Fruit fly (Drosophila melanogaster) Kc167 (cell line): Measurements from ENCODE around the gene Trf2.

Experiments
- Myc ChIP-seq: fragments of >200 bp; optimal IDR thresholded peaks from 2 replicates; lab custom pipeline; 2017; ENCODE audit warnings: missing external identifiers
- Sin3A ChIP-seq: fragments of >200 bp; optimal IDR thresholded peaks from 2 replicates; lab custom pipeline; 2018; ENCODE audit warnings: missing external identifiers
- h ChIP-seq: fragments of >200 bp; optimal IDR thresholded peaks from 3 replicates; lab custom pipeline; 2018; ENCODE audit warnings: missing external identifiers
- insv ChIP-seq: fragments of >200 bp; optimal IDR thresholded peaks from 3 replicates; lab custom pipeline; 2018; ENCODE audit warnings: missing external identifiers
- psq ChIP-seq: fragments of >200 bp; optimal IDR thresholded peaks from 2 replicates; lab custom pipeline; 2017; ENCODE audit warnings: missing external identifiers
- ttk ChIP-seq: sonication (Bioruptor generic); optimal IDR thresholded peaks from 2 replicates; lab custom pipeline; 2017; ENCODE audit warnings: missing external identifiers

Trf2 gene

DNA sequence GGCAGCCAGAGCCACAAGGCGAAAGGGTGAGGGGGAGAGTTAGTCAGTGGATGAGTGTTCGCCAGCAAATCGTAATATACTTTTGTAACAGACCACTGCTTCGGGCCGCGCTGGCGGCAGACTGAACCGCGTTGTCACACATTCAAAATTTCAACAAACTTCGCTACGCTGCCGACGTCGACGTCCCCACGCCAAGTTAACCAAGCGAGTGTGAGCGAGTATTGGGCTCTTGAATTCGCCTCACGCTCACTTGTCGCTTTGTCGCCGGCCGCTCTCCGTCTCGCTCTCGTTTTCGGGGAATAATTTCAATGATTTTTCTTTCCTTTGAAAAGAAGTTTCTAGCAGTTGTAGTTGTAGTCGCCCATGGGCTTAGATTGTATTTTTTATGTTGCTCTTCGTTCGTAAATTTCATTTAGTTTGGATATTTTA lies 2.5 kb downstream of the Trf2 start, which contains the start of gene lawc:
TSS of gene lawc (minus strand) at position 127 of the 429 bp plus-strand sequence.
- TF ChIP-seq psq (lab: Kevin White, UChicago) (no peak), ttk (no peak), Myc (lab: Kevin White, UChicago) (no peak), h (lab: Kevin White, UChicago) (no peak), Sin3A (lab: Kevin White, UChicago) (no peak), insv (lab: Kevin White, UChicago) (no peak)

DNA sequence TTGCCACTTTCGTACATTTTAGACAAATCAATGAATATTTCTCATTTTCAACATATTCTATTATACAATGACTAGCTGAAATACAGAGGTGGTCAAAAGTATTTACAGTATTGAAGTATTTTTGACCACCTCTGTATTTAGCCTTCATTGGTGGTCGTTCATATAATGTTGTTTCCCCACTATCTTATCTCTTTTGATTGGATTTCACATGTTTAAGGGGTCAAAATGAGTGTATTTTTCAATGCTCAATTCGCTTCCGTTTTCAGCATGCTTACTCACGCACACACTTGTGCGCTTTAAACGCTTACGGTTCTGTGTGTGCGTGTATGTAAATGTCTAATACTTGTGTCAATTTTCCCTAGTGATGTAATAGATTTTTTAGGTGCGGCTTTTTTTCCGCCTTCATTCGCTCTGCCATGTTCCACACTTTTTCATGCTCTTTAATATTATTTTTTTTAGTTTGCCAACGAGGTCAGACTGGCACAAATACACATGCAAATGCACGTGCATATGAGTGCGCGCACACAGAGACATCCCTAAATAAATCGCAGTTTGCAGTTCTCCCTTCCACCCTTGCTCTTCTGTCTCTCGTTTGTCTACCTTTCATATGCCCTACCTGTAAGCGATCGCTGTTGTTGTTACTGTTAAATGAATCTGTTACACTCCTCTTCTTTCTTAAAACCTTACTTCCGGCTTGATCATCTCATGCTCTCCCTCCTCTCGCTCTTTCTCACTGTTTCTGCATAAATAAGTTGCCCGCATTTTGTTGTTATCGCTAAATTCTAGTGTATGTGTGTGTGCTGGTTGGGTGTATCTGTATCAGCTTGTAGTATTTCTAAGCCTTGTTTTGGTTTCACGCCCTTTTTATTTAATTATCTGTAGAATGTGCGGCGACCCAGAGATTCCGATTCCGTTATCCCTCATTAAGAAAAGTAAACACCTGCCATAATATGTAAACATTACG lies 3.4 kb downstream of the Trf2 start:
- TF ChIP-seq insv (lab: Kevin White, UChicago) (no peak), Sin3A (lab: Kevin White, UChicago) (no peak), ttk (no peak), Myc (lab: Kevin White, UChicago) (no peak), h (lab: Kevin White, UChicago) (no peak), psq (lab: Kevin White, UChicago) (no peak)

DNA sequence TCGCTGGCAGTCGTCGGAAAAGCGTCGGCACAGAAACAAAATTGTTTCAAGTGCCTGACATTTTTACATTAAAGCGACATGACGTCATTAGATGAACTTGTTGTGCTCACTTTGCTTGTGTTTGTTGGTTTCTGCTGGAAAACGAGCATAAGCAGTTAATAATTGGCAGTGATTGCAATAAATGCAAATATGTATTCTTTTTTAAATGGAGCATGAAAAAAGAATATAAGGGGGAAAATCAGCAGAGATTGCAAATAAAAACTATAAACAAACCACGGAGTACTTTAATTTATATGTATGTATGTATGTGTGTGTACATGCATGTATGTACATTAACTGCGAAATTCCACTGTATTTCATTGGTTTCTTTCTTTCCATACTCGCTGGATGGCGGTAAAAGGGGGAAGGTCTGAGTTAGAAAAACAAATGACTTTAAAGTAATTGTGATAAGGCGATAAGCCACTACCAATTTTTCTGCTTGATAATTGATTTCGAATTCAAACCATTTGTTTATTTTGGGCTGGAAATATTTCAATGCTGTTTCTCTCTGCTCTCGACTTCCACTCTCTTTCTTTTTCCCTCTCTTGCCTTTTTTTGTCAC lies 4.5 kb downstream of the Trf2 start:
- TF ChIP-seq ttk (no peak), insv (lab: Kevin White, UChicago) (no peak), psq (lab: Kevin White, UChicago) (no peak), Myc (lab: Kevin White, UChicago) (no peak)

DNA sequence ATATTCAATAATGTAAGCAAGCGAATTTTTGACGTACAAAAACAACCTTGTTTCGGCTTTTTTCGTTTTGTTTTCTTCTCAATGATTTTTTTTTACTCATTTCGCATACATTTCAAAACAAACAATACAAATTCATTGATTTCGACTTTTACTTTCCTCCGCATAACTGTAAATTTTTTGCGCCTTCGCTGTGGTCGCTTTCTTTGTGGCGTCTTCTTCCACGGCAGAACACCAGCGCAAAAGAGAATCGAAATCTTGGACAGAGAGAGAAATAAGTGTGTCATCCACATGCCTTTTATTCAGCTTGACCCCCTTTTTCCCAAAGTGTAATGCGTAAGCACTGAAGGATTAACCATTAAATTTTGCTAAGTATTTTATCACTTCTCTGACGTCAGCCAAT lies 5.3 kb downstream of the Trf2 start:
- TF ChIP-seq Myc (lab: Kevin White, UChicago) (no peak), ttk (no peak), h (lab: Kevin White, UChicago) (no peak), Sin3A (lab: Kevin White, UChicago) (no peak), psq (lab: Kevin White, UChicago) (no peak), insv (lab: Kevin White, UChicago) (no peak)

DNA sequence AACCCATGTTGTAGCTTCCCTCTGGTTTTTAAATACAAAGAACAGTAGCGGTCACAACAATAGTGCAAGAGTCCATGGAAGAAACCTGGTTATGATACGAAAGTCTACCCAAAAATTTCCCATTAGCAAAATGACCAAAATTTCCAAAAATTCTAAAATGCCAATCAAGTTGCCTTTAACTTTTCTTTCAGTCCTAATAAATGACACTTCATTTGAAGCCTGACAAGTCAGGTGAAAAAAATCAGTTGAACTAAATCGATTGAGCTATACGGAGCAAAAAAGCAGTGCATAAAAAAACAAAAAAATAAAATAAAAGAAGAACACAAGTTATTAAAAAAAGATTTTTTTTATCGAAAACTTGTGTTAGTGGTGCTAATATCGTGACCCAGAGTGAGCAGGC lies 6.5 kb downstream of the Trf2 start:
- TF ChIP-seq h (lab: Kevin White, UChicago) (no peak), ttk (no peak), Sin3A (lab: Kevin White, UChicago) (no peak), insv (lab: Kevin White, UChicago) (no peak), Myc (lab: Kevin White, UChicago) (no peak), psq (lab: Kevin White, UChicago) (no peak)

DNA sequence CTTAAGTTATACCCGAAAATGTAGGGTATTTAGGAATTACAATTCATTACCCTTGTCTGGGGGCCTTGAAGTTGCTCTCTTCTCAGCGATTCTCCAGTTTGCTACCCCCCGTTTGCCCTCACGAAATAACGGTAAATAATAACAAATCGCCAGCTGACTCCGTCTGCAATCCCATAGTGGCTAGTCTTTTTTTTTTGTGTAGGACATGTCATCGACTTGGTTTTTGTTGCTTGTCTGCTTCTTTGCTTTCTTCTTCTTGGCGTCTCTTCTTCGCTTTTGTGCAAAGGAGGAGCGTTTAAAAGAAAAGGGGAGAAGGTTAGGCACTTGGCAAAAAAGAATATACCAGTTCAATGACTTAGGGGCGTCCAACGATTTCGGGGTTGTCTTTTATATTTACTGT lies 7.1 kb downstream of the Trf2 start:
- TF ChIP-seq h (lab: Kevin White, UChicago) = no peak
- TF ChIP-seq psq (lab: Kevin White, UChicago) = no peak
- no peak for TF ChIP-seq insv (lab: Kevin White, UChicago)
- no peak for TF ChIP-seq Myc (lab: Kevin White, UChicago)
- TF ChIP-seq ttk = no peak
- no peak for TF ChIP-seq Sin3A (lab: Kevin White, UChicago)

DNA sequence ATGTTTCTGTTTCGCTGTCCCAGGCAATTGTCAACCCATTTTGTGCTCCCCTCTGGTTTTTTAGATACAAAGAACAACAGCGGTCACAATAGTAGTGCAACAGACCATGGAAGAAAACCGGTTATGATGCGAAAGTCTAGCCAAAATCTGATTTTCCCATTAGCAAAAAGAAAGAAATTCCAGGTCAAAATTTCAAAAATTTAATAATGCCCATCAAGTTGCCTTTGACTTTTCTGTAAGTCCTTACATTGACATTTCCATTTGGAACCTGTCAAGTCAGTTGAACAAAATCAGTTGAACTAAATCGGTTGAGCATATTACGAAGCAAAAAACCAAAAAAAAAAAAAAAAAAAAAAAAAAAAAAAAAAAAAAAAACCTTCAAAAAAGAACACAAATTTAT lies 7.9 kb downstream of the Trf2 start:
- TF ChIP-seq ttk (no peak), insv (lab: Kevin White, UChicago) (no peak), h (lab: Kevin White, UChicago) (no peak), Myc (lab: Kevin White, UChicago) (no peak), Sin3A (lab: Kevin White, UChicago) (no peak), psq (lab: Kevin White, UChicago) (no peak)

DNA sequence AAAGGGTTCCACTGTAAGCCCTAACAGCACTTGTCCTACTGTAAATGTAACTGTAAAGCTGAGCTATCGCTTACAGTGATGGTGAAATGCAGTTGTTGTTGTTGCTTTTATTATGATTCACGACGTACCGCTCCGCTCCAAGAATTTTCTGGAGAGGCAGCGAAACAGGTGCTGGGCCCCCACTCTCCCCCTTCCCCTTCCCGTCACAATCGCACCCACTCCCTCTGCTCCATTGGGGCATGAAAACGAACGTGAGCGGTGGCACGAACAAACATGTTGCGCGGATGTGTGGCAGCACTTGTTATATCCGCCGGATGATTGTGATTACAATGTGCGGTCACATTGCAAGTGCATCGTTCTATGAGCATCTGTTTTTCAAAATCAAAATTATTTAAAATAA lies 10.5 kb downstream of the Trf2 start:
- TF ChIP-seq ttk (no peak), Sin3A (lab: Kevin White, UChicago) (no peak), Myc (lab: Kevin White, UChicago) (no peak), insv (lab: Kevin White, UChicago) (no peak), h (lab: Kevin White, UChicago) (no peak), psq (lab: Kevin White, UChicago) (no peak)

DNA sequence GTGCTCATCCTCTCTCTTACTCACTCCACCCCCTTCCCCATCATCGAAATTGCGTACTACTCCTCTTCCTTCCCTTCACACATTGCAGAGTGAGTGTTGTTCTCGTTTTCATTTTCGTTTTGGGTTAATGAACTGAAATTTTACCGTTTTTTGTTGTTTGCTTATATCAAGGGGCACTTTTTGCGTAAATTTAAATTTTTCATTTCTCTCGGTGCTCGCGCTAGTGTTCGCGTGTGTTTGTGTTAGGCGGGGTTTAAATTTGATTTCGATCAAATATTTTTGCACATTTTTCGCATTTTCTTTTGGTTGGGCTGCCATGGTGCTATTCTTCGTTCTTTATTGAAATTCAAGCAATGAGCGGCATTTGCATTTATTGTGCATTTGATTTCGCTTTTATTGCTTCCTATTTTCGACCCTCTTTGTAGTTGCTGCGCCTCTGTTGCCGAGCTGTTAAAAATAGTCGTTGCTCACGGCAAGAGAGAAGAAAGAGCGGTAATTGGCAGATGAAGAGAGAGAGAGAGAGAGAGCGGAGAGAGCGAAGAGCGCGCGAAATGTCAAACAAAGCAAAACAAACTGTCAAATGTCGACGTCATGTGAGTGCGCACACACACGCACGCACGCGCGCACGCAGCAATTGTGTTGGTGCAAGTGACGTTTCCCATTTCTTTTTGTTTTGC lies 11.8 kb downstream of the Trf2 start:
- TF ChIP-seq insv (lab: Kevin White, UChicago) (no peak), Sin3A (lab: Kevin White, UChicago) (no peak), ttk (no peak), Myc (lab: Kevin White, UChicago) (no peak), h (lab: Kevin White, UChicago) (no peak), psq (lab: Kevin White, UChicago) (no peak)

DNA sequence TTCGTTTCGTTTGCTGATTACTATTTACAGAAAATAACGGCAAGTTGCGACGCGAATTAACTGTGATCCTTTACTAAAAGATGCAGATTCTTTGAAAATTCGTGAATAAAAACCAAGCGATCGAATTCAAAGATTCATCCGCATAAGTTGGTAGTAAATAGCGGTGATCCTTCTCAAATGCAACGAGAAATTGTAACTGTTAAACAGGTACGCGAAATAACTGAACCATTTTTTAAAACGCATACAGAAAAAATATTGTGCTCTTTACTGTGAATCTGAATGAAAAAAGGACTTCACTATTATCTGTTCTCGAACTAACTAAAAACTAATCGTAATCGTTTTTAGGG lies 12.3 kb downstream of the Trf2 start:
- no peak for TF ChIP-seq Myc (lab: Kevin White, UChicago)
- no peak for TF ChIP-seq psq (lab: Kevin White, UChicago)
- no peak for TF ChIP-seq Sin3A (lab: Kevin White, UChicago)
- no peak for TF ChIP-seq h (lab: Kevin White, UChicago)
- TF ChIP-seq insv (lab: Kevin White, UChicago) = no peak
- no peak for TF ChIP-seq ttk

DNA sequence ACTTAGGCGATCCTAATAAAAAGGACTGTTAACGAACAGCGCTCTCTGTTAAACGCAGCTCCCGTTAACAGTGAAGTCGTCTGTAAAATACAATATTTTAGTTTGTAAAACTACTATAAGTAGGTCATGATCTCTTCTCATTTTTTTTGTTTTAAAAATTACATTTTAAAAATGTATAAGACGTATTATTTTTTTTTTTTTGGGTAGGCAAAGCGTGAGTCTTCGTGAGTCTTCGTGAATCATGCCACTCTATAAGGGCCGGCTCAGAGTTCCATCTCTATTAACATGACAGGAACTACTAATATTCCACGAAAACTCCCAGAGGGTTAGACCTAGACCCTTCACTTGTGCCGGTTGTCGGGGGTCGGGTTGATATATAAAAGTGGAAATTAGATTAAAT lies 13.6 kb downstream of the Trf2 start:
- TF ChIP-seq Myc (lab: Kevin White, UChicago) (no peak), psq (lab: Kevin White, UChicago) (no peak), h (lab: Kevin White, UChicago) (no peak), insv (lab: Kevin White, UChicago) (no peak), ttk (no peak), Sin3A (lab: Kevin White, UChicago) (no peak)
